Fruit fly (Drosophila melanogaster): ENCODE measurements around the gene Cyp4d2.

dm6 chrX:2145114-2145513, 30.7 kb upstream of the Cyp4d2 start, which contains the start of gene Pgd:
- TF ChIP-seq pan (optimal IDR thresholded peaks at IDR 0.05) (no peak), psq (optimal IDR thresholded peaks at IDR 0.05) (no peak)

Data from whole organism.